Worm (Caenorhabditis elegans) whole organism, L1 larva: ENCODE measurements around the gene pik-1.

ENCODE experiments used
- C16A3.4 ChIP-seq: fragments of 150-350 bp; optimal IDR thresholded peaks from 2 replicates; lab custom pipeline; 2014; ENCODE audit warnings: missing biosample characterization, missing genetic modification characterization
- aly-2 ChIP-seq: fragments of 150-350 bp; optimal IDR thresholded peaks from 2 replicates; lab custom pipeline; 2014; ENCODE audit warnings: missing biosample characterization, missing genetic modification characterization
- blmp-1 ChIP-seq: fragments of 150-350 bp; optimal IDR thresholded peaks from 2 replicates; lab custom pipeline; 2014; ENCODE audit warnings: missing biosample characterization, missing genetic modification characterization
- ceh-82 ChIP-seq, 3 experiments: fragments of 150-350 bp in 1 of 3; sonication (generic microtip) in 2 of 3; optimal IDR thresholded peaks; 2 replicates each; lab custom pipeline; 2014 to 2017; ENCODE audit warnings: missing biosample characterization in 3 of 3, missing genetic modification characterization in 3 of 3
- ceh-88 ChIP-seq: fragments of 200-800 bp; sonication (Bioruptor generic); IDR thresholded peaks from 2 replicates; pipeline ENCODE4 v1.3.6; 2022; ENCODE audit warnings: missing genetic modification characterization, missing compliant biosample characterization
- ceh-90 ChIP-seq: sonication (generic microtip); optimal IDR thresholded peaks from 2 replicates; lab custom pipeline; 2016; ENCODE audit warnings: missing genetic modification characterization, missing compliant biosample characterization
- efl-1 ChIP-seq, 4 experiments: fragments of 150-350 bp; optimal IDR thresholded peaks in 3 of 4; peaks in 1 of 4; 1 replicate in 1 of 4; 2 replicates in 3 of 4; lab custom pipeline; 2014; ENCODE audit warnings: missing biosample characterization in 2 of 4, missing genetic modification characterization in 2 of 4, missing genetic modification reagents in 2 of 4
- elt-2 ChIP-seq: sonication (generic microtip); optimal IDR thresholded peaks from 2 replicates; lab custom pipeline; 2016; ENCODE audit warnings: missing genetic modification characterization, mild to moderate bottlenecking, inconsistent platforms, missing compliant biosample characterization, missing genetic modification reagents
- jun-1 ChIP-seq: fragments of 150-350 bp; optimal IDR thresholded peaks from 2 replicates; lab custom pipeline; 2014; ENCODE audit warnings: missing biosample characterization, missing genetic modification reagents, missing genetic modification characterization
- lin-39 ChIP-seq: fragments of 150-350 bp; optimal IDR thresholded peaks from 2 replicates; lab custom pipeline; 2014; ENCODE audit warnings: missing biosample characterization, missing genetic modification reagents, missing genetic modification characterization
- mep-1 ChIP-seq: fragments of 150-350 bp; optimal IDR thresholded peaks from 2 replicates; lab custom pipeline; 2014; ENCODE audit warnings: missing biosample characterization, missing genetic modification characterization
- nhr-12 ChIP-seq: sonication (generic microtip); optimal IDR thresholded peaks from 2 replicates; lab custom pipeline; 2017; ENCODE audit warnings: missing biosample characterization, missing genetic modification characterization
- nhr-20 ChIP-seq: sonication (generic microtip); optimal IDR thresholded peaks from 2 replicates; lab custom pipeline; 2016; ENCODE audit warnings: mild to moderate bottlenecking, missing genetic modification characterization, missing compliant biosample characterization
- nhr-47 ChIP-seq: sonication (generic microtip); optimal IDR thresholded peaks from 2 replicates; lab custom pipeline; 2016; ENCODE audit warnings: mild to moderate bottlenecking, missing genetic modification characterization, moderate library complexity, missing compliant biosample characterization
- pag-3 ChIP-seq: sonication (generic microtip); optimal IDR thresholded peaks from 2 replicates; lab custom pipeline; 2017; ENCODE audit warnings: missing genetic modification characterization, mild to moderate bottlenecking, missing compliant biosample characterization, antibody characterized with exemption, borderline replicate concordance; ENCODE audit not compliant: insufficient read depth
- tbx-2 ChIP-seq: sonication (generic microtip); optimal IDR thresholded peaks from 2 replicates; lab custom pipeline; 2016; ENCODE audit warnings: missing genetic modification characterization, missing compliant biosample characterization
- tlp-1 ChIP-seq: fragments of 150-350 bp; optimal IDR thresholded peaks from 2 replicates; lab custom pipeline; 2014; ENCODE audit warnings: missing biosample characterization, missing genetic modification characterization
- unc-86 ChIP-seq: sonication (generic microtip); optimal IDR thresholded peaks from 2 replicates; lab custom pipeline; 2016; ENCODE audit warnings: missing genetic modification characterization, missing compliant biosample characterization

The pik-1 gene

DNA sequence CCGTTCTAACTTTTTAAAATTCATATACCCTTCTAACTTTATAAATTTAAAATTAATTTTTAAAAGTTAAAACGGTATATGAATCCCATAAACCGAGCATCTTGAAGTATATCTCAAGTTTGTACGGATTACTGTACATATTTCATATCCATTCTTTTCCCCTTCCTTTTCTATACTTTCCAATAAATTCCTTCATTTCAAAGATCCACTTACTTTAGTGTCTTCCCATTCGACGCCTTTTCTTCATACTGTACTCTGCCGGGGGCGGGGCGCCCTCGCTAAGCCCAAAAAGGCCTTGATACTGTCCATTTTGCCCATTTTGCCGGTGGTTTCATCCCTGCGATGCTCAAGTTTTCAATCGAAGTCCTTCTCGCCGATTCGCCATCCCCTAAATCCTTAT lies 50.0 kb downstream of the pik-1 start, which contains the start of gene fezf-1:
Gene fezf-1 (plus strand): TSS at position 301 of the 400 bp plus-strand sequence.
- TF ChIP-seq lin-39 (tag; lab: Kevin White, UChicago) (no peak), efl-1 (optimal IDR thresholded peaks at IDR 0.05; lab: Kevin White, UChicago) (no peak), efl-1 (GFP tag; optimal IDR thresholded peaks at IDR 0.05 in 1 of 2; lab: Kevin White, UChicago) (no peak), aly-2 (no peak), nhr-47 (tag; lab: Kevin White, UChicago) (no peak), pag-3 (tag; lab: Kevin White, UChicago) (no peak), jun-1 (tag; lab: Kevin White, UChicago) (no peak), tbx-2 (tag; lab: Kevin White, UChicago) (no peak), ceh-82 (tag; optimal IDR thresholded peaks at IDR 0.05; lab: Kevin White, UChicago) (no peak), tlp-1 (tag; lab: Kevin White, UChicago) (no peak), unc-86 (tag; lab: Kevin White, UChicago) (no peak), ceh-90 (no peak), mep-1 (no peak), nhr-20 (tag; lab: Kevin White, UChicago) (no peak), nhr-12 (tag; lab: Kevin White, UChicago) (no peak), C16A3.4 (tag; lab: Kevin White, UChicago) (no peak), elt-2 (no peak), blmp-1 (tag; lab: Kevin White, UChicago) (no peak), ceh-88 (GFP tag; lab: Robert Waterston, UW) (no peak)
- TF ChIP-seq, all 84 proteins: peak for 0
